Fruit fly (Drosophila melanogaster) whole organism, embryonic: ENCODE data around the gene CG3457.

ENCODE experiments used
- BEAF-32 ChIP-seq: fragments of 200-800 bp; sonication (Bioruptor generic); optimal IDR thresholded peaks from 3 replicates; lab custom pipeline; 2017; ENCODE audit warnings: missing biosample characterization, missing genetic modification characterization, mild to moderate bottlenecking, moderate library complexity, missing genetic modification reagents
- CG10431 ChIP-seq: fragments of 200-800 bp; sonication (Bioruptor generic); optimal IDR thresholded peaks from 3 replicates; lab custom pipeline; 2018; ENCODE audit warnings: missing biosample characterization, mild to moderate bottlenecking, missing genetic modification characterization
- CG10979 ChIP-seq: fragments of 200-800 bp; sonication (Bioruptor generic); optimal IDR thresholded peaks from 2 replicates; lab custom pipeline; 2018; ENCODE audit warnings: missing biosample characterization, mild to moderate bottlenecking, missing genetic modification characterization, moderate library complexity
- CG11247 ChIP-seq: fragments of 200-800 bp; sonication (Bioruptor generic); IDR thresholded peaks from 2 replicates; pipeline ENCODE4 v1.3.6; 2022; ENCODE audit warnings: missing biosample characterization, missing genetic modification characterization
- CG11723 ChIP-seq: fragments of 200-800 bp; sonication (Bioruptor generic); optimal IDR thresholded peaks from 2 replicates; lab custom pipeline; 2017; ENCODE audit warnings: missing biosample characterization, mild to moderate bottlenecking, missing genetic modification characterization
- CG14965 ChIP-seq: fragments of 200-800 bp; sonication (Bioruptor generic); optimal IDR thresholded peaks from 2 replicates; lab custom pipeline; 2016; ENCODE audit warnings: missing biosample characterization, missing genetic modification characterization, borderline replicate concordance
- CG15011 ChIP-seq: fragments of 200-800 bp; sonication (Bioruptor generic); optimal IDR thresholded peaks from 3 replicates; lab custom pipeline; 2018; ENCODE audit warnings: missing biosample characterization, mild to moderate bottlenecking, missing genetic modification characterization
- CG1792 ChIP-seq: fragments of 200-800 bp; sonication (Bioruptor generic); optimal IDR thresholded peaks from 2 replicates; lab custom pipeline; 2016; ENCODE audit warnings: missing biosample characterization, missing genetic modification characterization
- CG18011 ChIP-seq: fragments of 200-800 bp; sonication (Bioruptor generic); optimal IDR thresholded peaks from 2 replicates; lab custom pipeline; 2017; ENCODE audit warnings: missing biosample characterization, missing genetic modification characterization, mild to moderate bottlenecking, moderate library complexity, missing genotype
- CG2120 ChIP-seq: fragments of 200-800 bp; sonication (Bioruptor generic); optimal IDR thresholded peaks from 3 replicates; lab custom pipeline; 2016; ENCODE audit warnings: missing biosample characterization, missing genetic modification characterization
- CG2678 ChIP-seq: fragments of 200-800 bp; sonication (Bioruptor generic); optimal IDR thresholded peaks from 3 replicates; lab custom pipeline; 2019; ENCODE audit warnings: missing biosample characterization, mild to moderate bottlenecking, missing genetic modification characterization, moderate library complexity
- CG32532 ChIP-seq: fragments of 200-800 bp; sonication (Bioruptor generic); IDR thresholded peaks from 2 replicates; pipeline ENCODE4 v1.3.6; 2022; ENCODE audit warnings: missing biosample characterization, missing genetic modification characterization
- CG4282 ChIP-seq: fragments of 200-800 bp; sonication (Bioruptor generic); optimal IDR thresholded peaks from 2 replicates; lab custom pipeline; 2016; ENCODE audit warnings: missing biosample characterization, missing genetic modification characterization
- CG4404 ChIP-seq: fragments of 200-800 bp; sonication (Bioruptor generic); IDR thresholded peaks from 2 replicates; pipeline ENCODE4 v1.3.6; 2022; ENCODE audit warnings: missing biosample characterization, missing genetic modification characterization
- CG4854 ChIP-seq: fragments of 200-800 bp; sonication (Bioruptor generic); optimal IDR thresholded peaks from 2 replicates; lab custom pipeline; 2016; ENCODE audit warnings: missing biosample characterization, missing genetic modification characterization, inconsistent platforms
- CG6654 ChIP-seq: fragments of 200-800 bp; sonication (Bioruptor generic); optimal IDR thresholded peaks from 2 replicates; lab custom pipeline; 2017; ENCODE audit warnings: missing biosample characterization, mild to moderate bottlenecking, missing genetic modification characterization
- CG7839 ChIP-seq: fragments of 200-800 bp; sonication (Bioruptor generic); optimal IDR thresholded peaks from 3 replicates; lab custom pipeline; 2018; ENCODE audit warnings: missing biosample characterization, mild to moderate bottlenecking, missing genetic modification characterization, moderate library complexity
- CG7963 ChIP-seq: fragments of 200-800 bp; sonication (Bioruptor generic); IDR thresholded peaks from 3 replicates; pipeline ENCODE4 v1.3.6; 2022; ENCODE audit warnings: missing biosample characterization, missing genetic modification characterization; ENCODE audit not compliant: partially characterized antibody
- CG8924 ChIP-seq: fragments of 200-800 bp; optimal IDR thresholded peaks from 3 replicates; lab custom pipeline; 2019; ENCODE audit warnings: missing biosample characterization, mild to moderate bottlenecking, missing genetic modification characterization, moderate library complexity
- CG8944 ChIP-seq: fragments of 200-800 bp; sonication (Bioruptor generic); optimal IDR thresholded peaks from 3 replicates; lab custom pipeline; 2016; ENCODE audit warnings: missing biosample characterization, missing genetic modification characterization
- CG9932 ChIP-seq: fragments of 200-800 bp; sonication (Bioruptor generic); IDR thresholded peaks from 2 replicates; pipeline ENCODE4 v1.3.6; 2022; ENCODE audit warnings: missing biosample characterization, missing genetic modification characterization
- CTCF ChIP-seq: fragments of 200-800 bp; sonication (Bioruptor generic); optimal IDR thresholded peaks from 2 replicates; lab custom pipeline; 2017; ENCODE audit warnings: missing biosample characterization, mild to moderate bottlenecking, missing genetic modification characterization, moderate library complexity
- Chrac-16 ChIP-seq: fragments of 200-800 bp; sonication (Bioruptor generic); optimal IDR thresholded peaks from 3 replicates; lab custom pipeline; 2016; ENCODE audit warnings: missing biosample characterization, missing genetic modification characterization
- D19B ChIP-seq: fragments of 200-800 bp; sonication (Bioruptor generic); optimal IDR thresholded peaks from 2 replicates; lab custom pipeline; 2017; ENCODE audit warnings: missing biosample characterization, mild to moderate bottlenecking, missing genetic modification characterization
- Doc2 ChIP-seq: fragments of 200-800 bp; sonication (Bioruptor generic); IDR thresholded peaks from 2 replicates; pipeline ENCODE4 v1.3.6; 2022; ENCODE audit warnings: missing biosample characterization, missing genetic modification characterization
- Gug ChIP-seq: fragments of 200-800 bp; sonication (Bioruptor generic); IDR thresholded peaks from 4 replicates; pipeline ENCODE4 v1.3.6; 2022; ENCODE audit warnings: missing biosample characterization, missing genetic modification characterization
- H15 ChIP-seq: fragments of 200-800 bp; sonication (Bioruptor generic); IDR thresholded peaks from 3 replicates; pipeline ENCODE4 v1.3.6; 2022; ENCODE audit warnings: missing biosample characterization, missing genetic modification characterization
- Sin3A ChIP-seq: fragments of >200 bp; optimal IDR thresholded peaks from 2 replicates; lab custom pipeline; 2018
- Tbp ChIP-seq: fragments of >200 bp; optimal IDR thresholded peaks from 2 replicates; lab custom pipeline; 2018; ENCODE audit warnings: missing biosample characterization, missing genetic modification characterization
- Xbp1 ChIP-seq: fragments of 200-800 bp; sonication (Bioruptor generic); optimal IDR thresholded peaks from 3 replicates; lab custom pipeline; 2016; ENCODE audit warnings: missing biosample characterization, mild to moderate bottlenecking, missing genetic modification characterization
- amos ChIP-seq: fragments of 200-800 bp; sonication (Bioruptor generic); IDR thresholded peaks from 2 replicates; pipeline ENCODE4 v1.3.6; 2022; ENCODE audit warnings: missing biosample characterization, missing genetic modification characterization; ENCODE audit not compliant: partially characterized antibody
- ash1 ChIP-seq: fragments of 200-800 bp; sonication (Bioruptor generic); optimal IDR thresholded peaks from 2 replicates; lab custom pipeline; 2018; ENCODE audit warnings: missing biosample characterization, mild to moderate bottlenecking, missing genetic modification characterization
- ato ChIP-seq: fragments of 200-800 bp; sonication (Bioruptor generic); IDR thresholded peaks from 2 replicates; pipeline ENCODE4 v1.3.6; 2022; ENCODE audit warnings: missing biosample characterization, missing genetic modification characterization; ENCODE audit not compliant: partially characterized antibody
- br ChIP-seq: fragments of >200 bp; optimal IDR thresholded peaks from 2 replicates; lab custom pipeline; 2017
- ewg ChIP-seq: fragments of 200-800 bp; sonication (Bioruptor generic); optimal IDR thresholded peaks from 3 replicates; lab custom pipeline; 2017; ENCODE audit warnings: mild to moderate bottlenecking, missing biosample characterization, missing genetic modification reagents, missing genetic modification characterization
- grau ChIP-seq: fragments of 200-800 bp; optimal IDR thresholded peaks from 3 replicates; lab custom pipeline; 2019; ENCODE audit warnings: missing biosample characterization, mild to moderate bottlenecking, missing genetic modification characterization, moderate library complexity
- gro ChIP-seq: fragments of 200-800 bp; sonication (Bioruptor generic); optimal IDR thresholded peaks from 2 replicates; lab custom pipeline; 2016; ENCODE audit warnings: missing biosample characterization, missing genetic modification characterization
- gt ChIP-seq: fragments of 200-800 bp; sonication (Bioruptor generic); IDR thresholded peaks from 2 replicates; pipeline ENCODE4 v1.3.6; 2022; ENCODE audit warnings: missing biosample characterization, missing genetic modification characterization
- insv ChIP-seq, 2 experiments: fragments of 200-800 bp; sonication (Bioruptor generic); optimal IDR thresholded peaks; 3 replicates each; lab custom pipeline; 2016 to 2018; ENCODE audit warnings: missing biosample characterization in 2 of 2, missing genetic modification characterization in 2 of 2
- kay ChIP-seq: fragments of 200-800 bp; sonication (Bioruptor generic); optimal IDR thresholded peaks from 2 replicates; lab custom pipeline; 2016; ENCODE audit warnings: missing biosample characterization, missing genetic modification characterization
- nau ChIP-seq: fragments of 200-800 bp; sonication (Bioruptor generic); optimal IDR thresholded peaks from 3 replicates; lab custom pipeline; 2017; ENCODE audit warnings: missing biosample characterization, mild to moderate bottlenecking, missing genetic modification characterization, missing genetic modification reagents
- oc ChIP-seq: fragments of 200-800 bp; sonication (Bioruptor generic); optimal IDR thresholded peaks from 2 replicates; lab custom pipeline; 2018; ENCODE audit warnings: missing biosample characterization, mild to moderate bottlenecking, missing genetic modification characterization, moderate library complexity
- p53 ChIP-seq: fragments of 200-800 bp; sonication (Bioruptor generic); optimal IDR thresholded peaks from 2 replicates; lab custom pipeline; 2016; ENCODE audit warnings: missing biosample characterization, missing genetic modification characterization
- prd ChIP-seq, 3 experiments: fragments of >200 bp in 2 of 3; fragments of 200-800 bp in 1 of 3; sonication (Bioruptor generic) in 1 of 3; optimal IDR thresholded peaks in 2 of 3; IDR thresholded peaks in 1 of 3; 2 replicates in 2 of 3; 3 replicates in 1 of 3; pipeline versions ENCODE4 v1.3.6 to Lab custom; 2017 to 2022; ENCODE audit warnings: missing biosample characterization in 1 of 3, missing genetic modification characterization in 1 of 3
- run ChIP-seq: fragments of 200-800 bp; sonication (Bioruptor generic); optimal IDR thresholded peaks from 3 replicates; lab custom pipeline; 2018; ENCODE audit warnings: missing biosample characterization, mild to moderate bottlenecking, missing genetic modification characterization
- sc ChIP-seq, 3 experiments: fragments of >200 bp in 2 of 3; fragments of 200-800 bp in 1 of 3; sonication (Bioruptor generic) in 1 of 3; optimal IDR thresholded peaks; 2 replicates in 2 of 3; 3 replicates in 1 of 3; lab custom pipeline; 2017; ENCODE audit warnings: mild to moderate bottlenecking in 1 of 3, missing biosample characterization in 1 of 3, missing genetic modification characterization in 1 of 3, missing genetic modification reagents in 1 of 3
- sima ChIP-seq: fragments of 200-800 bp; sonication (Bioruptor generic); optimal IDR thresholded peaks from 2 replicates; lab custom pipeline; 2016; ENCODE audit warnings: missing biosample characterization, missing genetic modification characterization
- sqz ChIP-seq: fragments of 200-800 bp; sonication (Bioruptor generic); optimal IDR thresholded peaks from 3 replicates; lab custom pipeline; 2018; ENCODE audit warnings: missing biosample characterization, mild to moderate bottlenecking, missing genetic modification characterization
- zen ChIP-seq: fragments of 200-800 bp; sonication (Bioruptor generic); optimal IDR thresholded peaks from 3 replicates; lab custom pipeline; 2018; ENCODE audit warnings: missing biosample characterization, mild to moderate bottlenecking, missing genetic modification characterization, moderate library complexity

The CG3457 gene

DNA sequence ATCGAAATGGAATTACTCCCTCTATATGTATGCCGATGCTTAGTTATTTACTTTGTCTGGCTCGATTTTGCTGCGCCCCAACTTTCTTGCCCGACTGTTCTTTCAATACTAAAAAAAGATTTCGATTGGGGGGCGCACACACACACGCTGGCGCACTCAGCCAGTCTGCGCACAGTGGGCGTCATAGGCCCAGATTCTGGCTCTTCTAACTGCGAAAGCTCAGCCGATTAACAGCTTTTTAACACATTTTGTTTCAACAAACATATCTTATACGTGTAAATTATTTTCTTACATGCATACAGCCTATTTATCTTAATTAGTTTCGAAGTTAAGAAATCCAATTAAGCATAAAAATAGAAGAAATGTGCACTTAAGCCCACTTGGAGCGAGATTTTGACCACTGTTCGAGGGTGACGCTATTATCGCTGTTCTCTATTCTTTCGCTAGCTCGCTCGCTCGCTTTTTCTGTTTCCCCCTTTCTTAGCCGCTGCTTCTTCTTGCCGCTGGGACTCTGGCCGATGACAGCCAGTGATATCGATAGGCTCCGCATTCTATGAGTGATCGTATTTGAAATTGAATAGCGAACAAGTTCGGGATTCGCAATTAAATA lies 34.7 kb downstream of the CG3457 start, which contains the start of gene Vinc (continued):
- TF ChIP-seq zen (tag; lab: Kevin White, UChicago) (peak; percentile 61), CG11723 (peak; percentile 55), nau (GFP tag; lab: Kevin White, UChicago) (no peak), p53 (GFP tag; lab: Kevin White, UChicago) (peak; percentile 72), ash1 (GFP tag; lab: Kevin White, UChicago) (peak; percentile 35), CG18011 (GFP tag; lab: Kevin White, UChicago) (peak; percentile 53), kay (GFP tag; lab: Kevin White, UChicago) (peak; percentile 83), Tbp (GFP tag; lab: Kevin White, UChicago) (no peak), prd (optimal IDR thresholded peaks at IDR 0.05; lab: Kevin White, UChicago) (no peak), prd (GFP tag; IDR thresholded peaks at IDR 0.05; lab: Robert Waterston, UW) (peak; percentile 79), CG10979 (peak; percentile 89), grau (tag; lab: Kevin White, UChicago) (peak; percentile 85), gro (peak; percentile 66), br (no peak), CG9932 (peak; percentile 90), BEAF-32 (GFP tag; lab: Kevin White, UChicago) (peak; percentile 58), CG1792 (GFP tag; lab: Kevin White, UChicago) (peak; percentile 65), CG10431 (GFP tag; lab: Kevin White, UChicago) (no peak), gt (no peak), CG2120 (GFP tag; lab: Kevin White, UChicago) (peak; percentile 85), CG7963 (GFP tag; lab: Robert Waterston, UW) (0 out of 3 replicates have a peak, but pooled peaks have one; percentile 7), CG2678 (peak; percentile 96), CG8924 (tag; lab: Kevin White, UChicago) (peak; percentile 76), Gug (GFP tag; lab: Robert Waterston, UW) (peak; percentile 69), Doc2 (GFP tag; lab: Robert Waterston, UW) (no peak), amos (GFP tag; lab: Robert Waterston, UW) (peak; percentile 55; the same call in 1 of the 2 replicates), CG32532 (GFP tag; lab: Robert Waterston, UW) (peak; percentile 91), Xbp1 (GFP tag; lab: Kevin White, UChicago) (peak; percentile 71), CG11247 (GFP tag; lab: Robert Waterston, UW) (peak; percentile 82), D19B (GFP tag; lab: Kevin White, UChicago) (peak; percentile 84), CG15011 (GFP tag; lab: Kevin White, UChicago) (no peak), run (tag; lab: Kevin White, UChicago) (no peak), sqz (GFP tag; lab: Kevin White, UChicago) (peak; percentile 82), CTCF (GFP tag; lab: Kevin White, UChicago) (peak; percentile 38), CG4282 (peak; percentile 18), CG4404 (GFP tag; lab: Robert Waterston, UW) (peak; percentile 70), Sin3A (lab: Kevin White, UChicago) (no peak), oc (tag; lab: Kevin White, UChicago) (peak; percentile 16), insv (GFP tag; optimal IDR thresholded peaks at IDR 0.05; lab: Kevin White, UChicago) (no peak), Chrac-16 (GFP tag; lab: Kevin White, UChicago) (peak; percentile 52), CG8944 (GFP tag; lab: Kevin White, UChicago) (peak; percentile 57), ato (GFP tag; lab: Robert Waterston, UW) (peak; percentile 35; the same call in 1 of the 2 replicates), sc (optimal IDR thresholded peaks at IDR 0.05; lab: Kevin White, UChicago) (no peak), sc (GFP tag; optimal IDR thresholded peaks at IDR 0.05; lab: Kevin White, UChicago) (peak; percentile 59), CG14965 (GFP tag; lab: Kevin White, UChicago) (peak; percentile 51), CG7839 (tag; lab: Kevin White, UChicago) (peak; percentile 93), CG6654 (peak; percentile 79), ewg (GFP tag; lab: Kevin White, UChicago) (peak; percentile 63), CG4854 (GFP tag; lab: Kevin White, UChicago) (peak; percentile 73), sima (peak; percentile 3), H15 (GFP tag; lab: Robert Waterston, UW) (peak; percentile 68; the same call in 2 of the 3 replicates)
